Worm (Caenorhabditis elegans): ENCODE data around the gene B0273.1.

The B0273.1 gene

ce11 chrIV:5506642-5507041 lies 12.8 kb downstream of the B0273.1 start:
- TF ChIP-seq lin-14 (GFP tag; optimal IDR thresholded peaks at IDR 0.05) (peak; percentile 50), dpl-1 (GFP tag; optimal IDR thresholded peaks at IDR 0.05) (no peak), nhr-12 (tag; optimal IDR thresholded peaks at IDR 0.05) (no peak), unc-62 (GFP tag; optimal IDR thresholded peaks at IDR 0.05) (no peak), fkh-8 (tag; optimal IDR thresholded peaks at IDR 0.05) (no peak)

DNA sequence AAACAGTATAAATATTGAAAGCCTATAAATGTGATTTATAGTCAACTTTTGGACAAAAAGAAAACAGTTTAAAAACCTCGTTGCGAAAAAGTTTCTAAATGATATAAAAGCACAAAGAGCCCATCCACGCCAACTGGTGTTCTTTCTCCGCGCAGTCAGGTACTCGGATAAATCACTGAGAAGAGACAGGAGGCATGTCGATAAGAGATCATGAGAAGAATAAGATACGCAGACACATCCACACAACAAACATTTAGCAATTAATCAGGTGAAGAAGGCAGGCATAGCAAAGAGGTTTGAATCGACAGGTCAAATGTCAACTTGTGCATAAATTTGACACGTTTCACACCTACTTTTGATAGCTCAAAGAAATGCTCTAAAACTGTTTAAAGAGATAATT lies 14.0 kb downstream of the B0273.1 start:
- TF ChIP-seq lin-14 (GFP tag; optimal IDR thresholded peaks at IDR 0.05), result peak; percentile 59
- peak in 1 of 2 experiments; percentile 1 for TF ChIP-seq lsy-2 (tag; optimal IDR thresholded peaks at IDR 0.05)
- TF ChIP-seq dsc-1 (tag; optimal IDR thresholded peaks at IDR 0.05), result no peak
- TF ChIP-seq nhr-19 (GFP tag; conservative IDR thresholded peaks at IDR 0.05), result no peak
- TF ChIP-seq ama-1 (optimal IDR thresholded peaks at IDR 0.05), result no peak
- TF ChIP-seq C16A3.4 (tag; optimal IDR thresholded peaks at IDR 0.05), result no peak
- TF ChIP-seq unc-130 (tag; optimal IDR thresholded peaks at IDR 0.05), result peak; percentile 2
- TF ChIP-seq rnt-1 (tag; optimal IDR thresholded peaks at IDR 0.05), result peak; percentile 56

DNA sequence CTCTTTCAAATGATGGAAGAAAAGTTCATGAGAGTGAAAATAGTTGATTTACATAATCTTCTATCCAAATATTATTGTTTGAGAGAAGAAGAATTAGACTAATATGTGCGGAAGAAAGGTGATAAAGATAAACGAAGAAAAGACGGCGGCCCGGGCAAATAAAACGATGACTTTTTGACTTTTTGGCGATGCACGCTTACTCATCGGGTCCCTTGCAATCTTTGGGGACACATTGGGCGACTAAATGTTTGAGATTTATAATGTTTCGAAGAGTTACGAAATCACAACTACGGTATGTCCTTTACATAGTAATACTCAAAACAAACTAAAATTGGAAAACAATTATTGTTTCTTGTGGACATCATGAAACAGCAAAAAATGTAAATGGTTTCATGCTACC lies 21.0 kb downstream of the B0273.1 start:
- TF ChIP-seq dpl-1 (GFP tag; optimal IDR thresholded peaks at IDR 0.05) (no peak), hpl-2 (GFP tag; optimal IDR thresholded peaks at IDR 0.05) (no peak), swsn-7 (tag; optimal IDR thresholded peaks at IDR 0.05) (no peak), mef-2 (tag; optimal IDR thresholded peaks at IDR 0.05) (no peak), unc-30 (tag; optimal IDR thresholded peaks at IDR 0.05) (no peak), ceh-8 (GFP tag; optimal IDR thresholded peaks at IDR 0.05) (no peak), zag-1 (tag; optimal IDR thresholded peaks at IDR 0.05) (no peak), elt-2 (tag; optimal IDR thresholded peaks at IDR 0.05) (no peak), mab-9 (GFP tag; IDR thresholded peaks at IDR 0.05) (no peak), jun-1 (tag; optimal IDR thresholded peaks at IDR 0.05) (no peak), unc-130 (tag; optimal IDR thresholded peaks at IDR 0.05) (no peak), lsy-2 (tag; optimal IDR thresholded peaks at IDR 0.05) (no peak)

ce11 chrIV:5519044-5519443 lies 25.3 kb downstream of the B0273.1 start:
- TF ChIP-seq nhr-20 (tag; optimal IDR thresholded peaks at IDR 0.05) (no peak), ceh-90 (tag; optimal IDR thresholded peaks at IDR 0.05) (no peak), aly-2 (tag; optimal IDR thresholded peaks at IDR 0.05) (no peak), nhr-28 (tag; optimal IDR thresholded peaks at IDR 0.05) (no peak), skn-1 (tag; optimal IDR thresholded peaks at IDR 0.05) (no peak), ceh-8 (GFP tag; optimal IDR thresholded peaks at IDR 0.05) (no peak)

ce11 chrIV:5526711-5527383 lies 33.1 kb downstream of the B0273.1 start:
- TF ChIP-seq ces-1 (GFP tag; optimal IDR thresholded peaks at IDR 0.05) (no peak), C16A3.4 (tag; optimal IDR thresholded peaks at IDR 0.05) (no peak), egl-27 (tag; optimal IDR thresholded peaks at IDR 0.05) (no peak), C04F5.9 (tag; optimal IDR thresholded peaks at IDR 0.05) (no peak), nhr-11 (tag; optimal IDR thresholded peaks at IDR 0.05) (no peak), hpl-2 (GFP tag; optimal IDR thresholded peaks at IDR 0.05) (no peak), elt-3 (tag; optimal IDR thresholded peaks at IDR 0.05) (no peak)

DNA sequence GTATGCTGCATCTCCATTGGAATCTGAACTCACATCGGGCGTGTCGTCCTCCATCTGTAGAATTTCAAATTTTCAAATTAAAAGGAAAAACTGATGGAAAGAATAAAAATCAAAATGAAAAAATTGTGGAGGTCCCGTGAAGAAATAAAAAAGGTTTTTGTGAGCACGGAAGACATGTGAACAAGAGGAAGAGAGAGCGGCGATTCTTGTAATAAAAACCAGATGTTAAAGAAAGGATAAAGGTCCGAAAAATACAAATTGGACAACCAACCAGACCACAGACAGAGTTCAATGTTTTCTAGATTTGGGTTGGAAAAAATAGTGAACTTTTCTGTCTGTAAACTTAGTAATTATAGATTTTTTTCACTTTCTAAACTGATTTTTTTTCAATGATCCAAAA lies 34.5 kb downstream of the B0273.1 start, which contains the start of gene unc-5:
unc-5 (minus strand) TSS at position 54 of the 400 bp plus-strand sequence.
- TF ChIP-seq efl-1 (optimal IDR thresholded peaks at IDR 0.05) (no peak), efl-1 (GFP tag; optimal IDR thresholded peaks at IDR 0.05 in 1 of 2) (peak in 1 of 2 experiments; percentile 6), lin-14 (GFP tag; optimal IDR thresholded peaks at IDR 0.05) (no peak), rnt-1 (tag; optimal IDR thresholded peaks at IDR 0.05) (no peak), fkh-4 (tag; optimal IDR thresholded peaks at IDR 0.05; ENCODE audit: borderline replicate concordance) (peak; percentile 73), dsc-1 (tag; optimal IDR thresholded peaks at IDR 0.05) (peak; percentile 90)
